Fruit fly (Drosophila melanogaster) whole organism, embryonic: ENCODE measurements around the gene tbrd-1.

Source experiments
- Bteb2 ChIP-seq: fragments of 200-800 bp; sonication (Bioruptor generic); optimal IDR thresholded peaks from 2 replicates; lab custom pipeline; 2016; ENCODE audit warnings: missing biosample characterization, missing genetic modification characterization
- CG10147 ChIP-seq: fragments of 200-800 bp; sonication (Bioruptor generic); optimal IDR thresholded peaks from 2 replicates; lab custom pipeline; 2019; ENCODE audit warnings: missing biosample characterization, mild to moderate bottlenecking, missing genetic modification characterization, moderate library complexity
- CG10267 ChIP-seq: fragments of 200-800 bp; sonication (Bioruptor generic); optimal IDR thresholded peaks from 2 replicates; lab custom pipeline; 2018; ENCODE audit warnings: missing biosample characterization, mild to moderate bottlenecking, missing genetic modification characterization, moderate library complexity
- CG11085 ChIP-seq: fragments of 200-800 bp; sonication (Bioruptor generic); IDR thresholded peaks from 2 replicates; pipeline ENCODE4 v1.3.6; 2022; ENCODE audit warnings: missing biosample characterization, missing genetic modification characterization
- CG11247 ChIP-seq: fragments of 200-800 bp; sonication (Bioruptor generic); IDR thresholded peaks from 2 replicates; pipeline ENCODE4 v1.3.6; 2022; ENCODE audit warnings: missing biosample characterization, missing genetic modification characterization
- CG14667 ChIP-seq: fragments of 200-800 bp; sonication (Bioruptor generic); IDR thresholded peaks from 2 replicates; pipeline ENCODE4 v1.3.6; 2022; ENCODE audit warnings: missing biosample characterization, missing genetic modification characterization
- CG15514 ChIP-seq: fragments of 200-800 bp; sonication (Bioruptor generic); optimal IDR thresholded peaks from 3 replicates; lab custom pipeline; 2017; ENCODE audit warnings: missing biosample characterization, missing genetic modification characterization, mild to moderate bottlenecking, moderate library complexity, missing genetic modification reagents
- CG17568 ChIP-seq: fragments of 200-800 bp; sonication (Bioruptor generic); optimal IDR thresholded peaks from 2 replicates; lab custom pipeline; 2018; ENCODE audit warnings: missing biosample characterization, mild to moderate bottlenecking, missing genetic modification characterization, moderate library complexity
- CG17802 ChIP-seq: fragments of 200-800 bp; sonication (Bioruptor generic); optimal IDR thresholded peaks from 2 replicates; lab custom pipeline; 2018; ENCODE audit warnings: missing biosample characterization, mild to moderate bottlenecking, missing genetic modification characterization, moderate library complexity
- CG18599 ChIP-seq: fragments of 200-800 bp; sonication (Bioruptor generic); optimal IDR thresholded peaks from 3 replicates; lab custom pipeline; 2017; ENCODE audit warnings: missing biosample characterization, missing genetic modification characterization, mild to moderate bottlenecking, moderate library complexity, missing genetic modification reagents
- CG2120 ChIP-seq: fragments of 200-800 bp; sonication (Bioruptor generic); optimal IDR thresholded peaks from 3 replicates; lab custom pipeline; 2016; ENCODE audit warnings: missing biosample characterization, missing genetic modification characterization
- CG2199 ChIP-seq: fragments of 200-800 bp; sonication (Bioruptor generic); IDR thresholded peaks from 3 replicates; pipeline ENCODE4 v1.3.6; 2022; ENCODE audit warnings: missing biosample characterization, missing genetic modification characterization
- CG33557 ChIP-seq: fragments of 200-800 bp; sonication (Bioruptor generic); optimal IDR thresholded peaks from 2 replicates; lab custom pipeline; 2019; ENCODE audit warnings: missing biosample characterization, mild to moderate bottlenecking, missing genetic modification characterization, moderate library complexity
- CG4328 ChIP-seq: fragments of 200-800 bp; sonication (Bioruptor generic); optimal IDR thresholded peaks from 3 replicates; lab custom pipeline; 2017; ENCODE audit warnings: missing biosample characterization, missing genetic modification reagents, missing genetic modification characterization
- CG6854 ChIP-seq: fragments of 200-800 bp; sonication (Bioruptor generic); optimal IDR thresholded peaks from 3 replicates; lab custom pipeline; 2017; ENCODE audit warnings: missing biosample characterization, mild to moderate bottlenecking, missing genetic modification characterization
- CG8089 ChIP-seq: fragments of 200-800 bp; sonication (Bioruptor generic); optimal IDR thresholded peaks from 3 replicates; lab custom pipeline; 2016; ENCODE audit warnings: missing biosample characterization, missing genetic modification characterization
- CG8290 ChIP-seq, 3 experiments: fragments of 200-800 bp; sonication (Bioruptor generic); optimal IDR thresholded peaks; 2 replicates each; lab custom pipeline; 2016 to 2019; ENCODE audit warnings: missing biosample characterization in 3 of 3, missing genetic modification characterization in 3 of 3, mild to moderate bottlenecking in 2 of 3, moderate library complexity in 1 of 3
- CG8478 ChIP-seq: fragments of >200 bp; optimal IDR thresholded peaks from 2 replicates; lab custom pipeline; 2018
- CG9215 ChIP-seq: fragments of 200-800 bp; sonication (Bioruptor generic); IDR thresholded peaks from 2 replicates; pipeline ENCODE4 v1.3.6; 2022; ENCODE audit warnings: missing biosample characterization, missing genetic modification characterization
- CG9817 ChIP-seq: fragments of 200-800 bp; sonication (Bioruptor generic); optimal IDR thresholded peaks from 2 replicates; lab custom pipeline; 2018; ENCODE audit warnings: missing biosample characterization, mild to moderate bottlenecking, missing genetic modification characterization, moderate library complexity
- CHES-1-like ChIP-seq: fragments of 200-800 bp; sonication (Bioruptor generic); optimal IDR thresholded peaks from 2 replicates; lab custom pipeline; 2016; ENCODE audit warnings: missing biosample characterization, missing genetic modification characterization
- CrebB ChIP-seq: fragments of 200-800 bp; sonication (Bioruptor generic); optimal IDR thresholded peaks from 3 replicates; lab custom pipeline; 2018; ENCODE audit warnings: missing biosample characterization, mild to moderate bottlenecking, missing genetic modification characterization
- Hmr ChIP-seq: fragments of 200-800 bp; sonication (Bioruptor generic); optimal IDR thresholded peaks from 3 replicates; lab custom pipeline; 2017; ENCODE audit warnings: mild to moderate bottlenecking, missing biosample characterization, missing genetic modification reagents, missing genetic modification characterization
- Mad ChIP-seq: fragments of 200-800 bp; sonication (Bioruptor generic); optimal IDR thresholded peaks from 2 replicates; lab custom pipeline; 2016; ENCODE audit warnings: missing biosample characterization, missing genetic modification characterization
- Neu2 ChIP-seq: fragments of 200-800 bp; sonication (Bioruptor generic); optimal IDR thresholded peaks from 3 replicates; lab custom pipeline; 2016; ENCODE audit warnings: missing biosample characterization, missing genetic modification characterization, borderline replicate concordance
- Opbp ChIP-seq: fragments of 200-800 bp; sonication (Bioruptor generic); IDR thresholded peaks from 3 replicates; pipeline ENCODE4 v1.3.6; 2022; ENCODE audit warnings: missing biosample characterization, missing genetic modification characterization; ENCODE audit not compliant: partially characterized antibody
- Sox102F ChIP-seq: fragments of 200-800 bp; sonication (Bioruptor generic); optimal IDR thresholded peaks from 2 replicates; lab custom pipeline; 2018; ENCODE audit warnings: missing biosample characterization, mild to moderate bottlenecking, missing genetic modification characterization, moderate library complexity
- aop ChIP-seq: fragments of 200-800 bp; sonication (Bioruptor generic); IDR thresholded peaks from 2 replicates; pipeline ENCODE4 v1.3.6; 2022; ENCODE audit warnings: missing biosample characterization, missing genetic modification characterization
- bsh ChIP-seq, 2 experiments: fragments of 200-800 bp; sonication (Bioruptor generic); optimal IDR thresholded peaks; 2 replicates each; lab custom pipeline; 2017 to 2018; ENCODE audit warnings: mild to moderate bottlenecking in 2 of 2, missing biosample characterization in 2 of 2, missing genetic modification characterization in 2 of 2, moderate library complexity in 1 of 2
- cad ChIP-seq: fragments of >200 bp; optimal IDR thresholded peaks from 2 replicates; lab custom pipeline; 2017; ENCODE audit warnings: missing biosample characterization, missing genetic modification characterization
- dati ChIP-seq: fragments of 200-800 bp; sonication (Bioruptor generic); IDR thresholded peaks from 2 replicates; pipeline ENCODE4 v1.3.6; 2022; ENCODE audit warnings: missing biosample characterization, missing genetic modification characterization
- ems ChIP-seq: fragments of 200-800 bp; sonication (Bioruptor generic); optimal IDR thresholded peaks from 3 replicates; lab custom pipeline; 2016; ENCODE audit warnings: missing biosample characterization, missing genetic modification characterization
- en ChIP-seq: fragments of 200-800 bp; sonication (Bioruptor generic); optimal IDR thresholded peaks from 2 replicates; lab custom pipeline; 2016; ENCODE audit warnings: missing biosample characterization, missing genetic modification characterization
- fd64A ChIP-seq: fragments of 200-800 bp; sonication (Bioruptor generic); optimal IDR thresholded peaks from 3 replicates; lab custom pipeline; 2018; ENCODE audit warnings: missing biosample characterization, mild to moderate bottlenecking, missing genetic modification characterization
- gce ChIP-seq: fragments of 200-800 bp; sonication (Bioruptor generic); IDR thresholded peaks from 3 replicates; pipeline ENCODE4 v1.3.6; 2022; ENCODE audit warnings: missing biosample characterization, missing genetic modification characterization
- gem ChIP-seq: fragments of 200-800 bp; sonication (Bioruptor generic); optimal IDR thresholded peaks from 2 replicates; lab custom pipeline; 2019; ENCODE audit warnings: missing biosample characterization, mild to moderate bottlenecking, missing genetic modification characterization, moderate library complexity
- gsb-n ChIP-seq: fragments of 200-800 bp; sonication (Bioruptor generic); optimal IDR thresholded peaks from 3 replicates; lab custom pipeline; 2018; ENCODE audit warnings: missing biosample characterization, mild to moderate bottlenecking, missing genetic modification characterization
- kay ChIP-seq: fragments of 200-800 bp; sonication (Bioruptor generic); optimal IDR thresholded peaks from 2 replicates; lab custom pipeline; 2016; ENCODE audit warnings: missing biosample characterization, missing genetic modification characterization
- lbe ChIP-seq: fragments of 200-800 bp; sonication (Bioruptor generic); optimal IDR thresholded peaks from 2 replicates; lab custom pipeline; 2016; ENCODE audit warnings: missing biosample characterization, mild to moderate bottlenecking, missing genetic modification characterization
- nerfin-2 ChIP-seq: fragments of 200-800 bp; sonication (Bioruptor generic); IDR thresholded peaks from 2 replicates; pipeline ENCODE4 v1.3.6; 2022; ENCODE audit warnings: missing biosample characterization, missing genetic modification characterization; ENCODE audit not compliant: partially characterized antibody
- oc ChIP-seq: fragments of 200-800 bp; sonication (Bioruptor generic); optimal IDR thresholded peaks from 2 replicates; lab custom pipeline; 2018; ENCODE audit warnings: missing biosample characterization, mild to moderate bottlenecking, missing genetic modification characterization, moderate library complexity
- pho ChIP-seq: fragments of 200-800 bp; sonication (Bioruptor generic); optimal IDR thresholded peaks from 2 replicates; lab custom pipeline; 2016; ENCODE audit warnings: missing biosample characterization, missing genetic modification characterization
- psq ChIP-seq: fragments of 200-800 bp; sonication (Bioruptor generic); optimal IDR thresholded peaks from 2 replicates; lab custom pipeline; 2017; ENCODE audit warnings: missing biosample characterization, missing genetic modification characterization
- pzg ChIP-seq: fragments of 200-800 bp; sonication (Bioruptor generic); optimal IDR thresholded peaks from 3 replicates; lab custom pipeline; 2018; ENCODE audit warnings: missing biosample characterization, mild to moderate bottlenecking, missing genetic modification characterization, moderate library complexity
- tll ChIP-seq, 2 experiments: fragments of 200-800 bp in 1 of 2; fragments of >200 bp in 1 of 2; sonication (Bioruptor generic) in 1 of 2; optimal IDR thresholded peaks; 2 replicates each; lab custom pipeline; 2017 to 2019; ENCODE audit warnings: missing biosample characterization in 2 of 2, missing genetic modification characterization in 2 of 2, mild to moderate bottlenecking in 1 of 2, moderate library complexity in 1 of 2
- tup ChIP-seq: fragments of 200-800 bp; sonication (Bioruptor generic); optimal IDR thresholded peaks from 2 replicates; lab custom pipeline; 2016; ENCODE audit warnings: missing biosample characterization, mild to moderate bottlenecking, missing genetic modification characterization, moderate library complexity
- zen2 ChIP-seq: fragments of 200-800 bp; sonication (Bioruptor generic); IDR thresholded peaks from 3 replicates; pipeline ENCODE4 v1.3.6; 2022; ENCODE audit warnings: missing biosample characterization, missing genetic modification characterization; ENCODE audit not compliant: partially characterized antibody
- zfh1 ChIP-seq: fragments of 200-800 bp; sonication (Bioruptor generic); IDR thresholded peaks from 3 replicates; pipeline ENCODE4 v1.3.6; 2022; ENCODE audit warnings: missing biosample characterization, missing genetic modification characterization

Gene tbrd-1

DNA sequence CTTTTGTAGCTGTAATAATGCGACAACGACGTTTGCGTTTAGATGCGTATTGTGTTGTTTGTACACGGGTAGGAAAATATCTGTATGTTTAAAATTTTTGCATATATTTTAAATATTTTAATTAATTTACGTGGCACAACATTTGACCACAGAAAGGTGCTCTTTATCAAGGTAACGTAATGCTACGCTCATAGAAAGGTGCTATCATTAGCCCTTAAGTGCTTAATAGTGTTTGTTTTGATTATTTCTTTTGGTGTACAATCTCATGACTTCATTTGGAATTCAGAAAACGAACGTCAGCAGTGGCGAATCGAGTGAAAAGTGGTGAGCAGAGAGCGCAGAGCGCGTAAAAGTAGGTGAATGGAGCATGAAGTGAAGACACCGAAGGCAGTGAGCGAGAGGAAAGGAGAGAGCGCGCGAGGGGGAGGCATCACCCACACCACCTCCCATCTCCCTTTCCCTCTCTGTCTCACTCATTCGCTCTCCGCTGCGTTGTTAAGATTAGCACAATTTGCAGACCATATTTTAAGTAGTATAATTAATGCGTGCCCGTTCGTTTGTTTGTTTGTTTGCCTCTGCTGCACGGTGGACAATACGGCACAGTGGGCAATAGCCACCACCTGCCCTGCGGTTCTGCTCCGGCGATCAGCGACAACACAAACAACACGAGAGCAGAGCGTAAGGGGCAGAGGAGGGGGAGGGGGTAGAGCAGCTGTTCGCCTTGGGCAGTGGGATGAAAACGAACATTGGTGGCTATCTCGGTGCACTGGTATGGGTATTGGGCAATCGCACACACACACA, 28.5 kb upstream of the tbrd-1 start (continued):
- TF ChIP-seq CG15514 (GFP tag; lab: Kevin White, UChicago) (peak; percentile 26), gce (no peak), CG17802 (no peak), Mad (GFP tag; lab: Kevin White, UChicago) (no peak), en (no peak), CG4328 (GFP tag; lab: Kevin White, UChicago) (peak; percentile 35), zen2 (no peak), CG33557 (GFP tag; lab: Kevin White, UChicago) (no peak), CG11085 (no peak), CG10147 (GFP tag; lab: Kevin White, UChicago) (no peak), oc (tag; lab: Kevin White, UChicago) (no peak), Sox102F (GFP tag; lab: Kevin White, UChicago) (peak; percentile 66), kay (GFP tag; lab: Kevin White, UChicago) (no peak), psq (GFP tag; lab: Kevin White, UChicago) (no peak), zfh1 (GFP tag; lab: Robert Waterston, UW) (peak; percentile 57; the same call in 1 of the 3 replicates), CG14667 (GFP tag; lab: Robert Waterston, UW) (no peak), pzg (peak; percentile 12), tll (GFP tag; optimal IDR thresholded peaks at IDR 0.05; lab: Kevin White, UChicago) (no peak), CG8478 (lab: Kevin White, UChicago) (no peak), gem (tag; lab: Kevin White, UChicago) (peak; percentile 75), CG2120 (GFP tag; lab: Kevin White, UChicago) (peak; percentile 5), aop (GFP tag; lab: Robert Waterston, UW) (no peak), Hmr (GFP tag; lab: Kevin White, UChicago) (peak; percentile 42), CG2199 (GFP tag; lab: Robert Waterston, UW) (no peak), CG9817 (tag; lab: Kevin White, UChicago) (peak; percentile 32), bsh (GFP tag; optimal IDR thresholded peaks at IDR 0.05; lab: Kevin White, UChicago) (peak in 1 of 2 experiments; percentile 47), Neu2 (GFP tag; lab: Kevin White, UChicago) (no peak), CG9215 (GFP tag; lab: Robert Waterston, UW) (peak; percentile 17; the same call in 1 of the 2 replicates), Opbp (GFP tag; lab: Robert Waterston, UW) (no peak), CHES-1-like (no peak), CG11247 (peak; percentile 40; the same call in 1 of the 2 replicates), ems (GFP tag; lab: Kevin White, UChicago) (no peak), tup (GFP tag; lab: Kevin White, UChicago) (peak; percentile 12), CG6854 (peak; percentile 16), Bteb2 (GFP tag; lab: Kevin White, UChicago) (no peak), cad (GFP tag; lab: Kevin White, UChicago) (no peak), CG17568 (GFP tag; lab: Kevin White, UChicago) (peak; percentile 22), nerfin-2 (GFP tag; lab: Robert Waterston, UW) (no peak), gsb-n (tag; lab: Kevin White, UChicago) (no peak), CG8089 (no peak), CG18599 (GFP tag; lab: Kevin White, UChicago) (peak; percentile 23), pho (no peak), fd64A (GFP tag; lab: Kevin White, UChicago) (no peak), CG10267 (tag; lab: Kevin White, UChicago) (no peak), CG8290 (GFP tag; optimal IDR thresholded peaks at IDR 0.05; lab: Kevin White, UChicago) (no peak), CG8290 (tag; optimal IDR thresholded peaks at IDR 0.05; lab: Kevin White, UChicago) (peak in 1 of 2 experiments; percentile 78), dati (GFP tag; lab: Robert Waterston, UW) (no peak), lbe (peak; percentile 21), CrebB (tag; lab: Kevin White, UChicago) (peak; percentile 33)
